Fruit fly (Drosophila melanogaster): Measurements from ENCODE around the gene Tango4.

- TF ChIP-seq fkh (GFP tag; optimal IDR thresholded peaks at IDR 0.05) (no peak), Hr39 (GFP tag; optimal IDR thresholded peaks at IDR 0.05) (no peak), esn (GFP tag; optimal IDR thresholded peaks at IDR 0.05) (no peak), CG32006 (GFP tag; optimal IDR thresholded peaks at IDR 0.05) (no peak), OdsH (GFP tag; optimal IDR thresholded peaks at IDR 0.05) (no peak), CG8319 (GFP tag; optimal IDR thresholded peaks at IDR 0.05) (no peak), CG9139 (GFP tag; optimal IDR thresholded peaks at IDR 0.05) (no peak), cyc (GFP tag; optimal IDR thresholded peaks at IDR 0.05) (no peak), CG3919 (GFP tag; optimal IDR thresholded peaks at IDR 0.05) (no peak), Lpt (GFP tag; optimal IDR thresholded peaks at IDR 0.05) (no peak), vri (GFP tag; optimal IDR thresholded peaks at IDR 0.05) (no peak)
Measured at dm6 chrX:12007593-12007992, 13.3 kb upstream of the Tango4 start.
